Fruit fly (Drosophila melanogaster): ENCODE measurements around the gene CG6885.

CG6885 gene

DNA sequence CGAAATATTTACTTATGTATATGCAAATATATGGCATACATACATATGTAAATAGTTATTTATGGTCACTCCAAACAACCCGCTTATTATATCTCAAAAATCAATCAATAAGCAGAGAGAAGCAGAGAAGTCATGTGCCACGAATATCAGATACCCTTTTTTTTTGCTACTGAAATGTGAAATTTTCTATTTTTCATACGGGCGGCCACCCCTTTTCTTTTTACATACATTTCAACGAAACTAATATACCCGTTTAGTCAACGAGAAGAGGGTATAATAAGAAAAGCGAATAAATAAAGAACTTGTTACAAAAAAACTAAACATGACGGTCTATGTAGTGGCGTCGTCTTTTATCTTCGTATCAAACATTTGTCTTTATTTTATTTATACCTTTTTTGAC is 40.3 kb downstream of the CG6885 start (continued):
- peak; percentile 31 for TF ChIP-seq CG18619 (GFP tag; optimal IDR thresholded peaks at IDR 0.05)
- TF ChIP-seq CG4424 (GFP tag; optimal IDR thresholded peaks at IDR 0.05): peak; percentile 32
- TF ChIP-seq psq (GFP tag; optimal IDR thresholded peaks at IDR 0.05): peak; percentile 12
- no peak for TF ChIP-seq kni (GFP tag; optimal IDR thresholded peaks at IDR 0.05)
- no peak for TF ChIP-seq CG6854 (GFP tag; optimal IDR thresholded peaks at IDR 0.05)
- no peak for TF ChIP-seq pan (optimal IDR thresholded peaks at IDR 0.05)
- TF ChIP-seq pan (GFP tag; optimal IDR thresholded peaks at IDR 0.05 in 1 of 2, IDR thresholded peaks at IDR 0.05 in 1 of 2): peak in 1 of 2 experiments; percentile 91
- TF ChIP-seq E2f2 (GFP tag; IDR thresholded peaks at IDR 0.05): peak; percentile 50
- peak; percentile 16 for TF ChIP-seq CG8388 (GFP tag; optimal IDR thresholded peaks at IDR 0.05)
- no peak for TF ChIP-seq dan (GFP tag; IDR thresholded peaks at IDR 0.05)
- TF ChIP-seq CG9609 (GFP tag; optimal IDR thresholded peaks at IDR 0.05): peak; percentile 58
- peak; percentile 58 for TF ChIP-seq CG12391 (tag; optimal IDR thresholded peaks at IDR 0.05)
- TF ChIP-seq CG30403 (GFP tag; optimal IDR thresholded peaks at IDR 0.05): peak; percentile 55
- TF ChIP-seq HLHmδ (GFP tag; optimal IDR thresholded peaks at IDR 0.05): no peak
- peak; percentile 57 for TF ChIP-seq CG10209 (GFP tag; optimal IDR thresholded peaks at IDR 0.05)
- TF ChIP-seq Trl (optimal IDR thresholded peaks at IDR 0.05): no peak
- no peak for TF ChIP-seq Trl (GFP tag; optimal IDR thresholded peaks at IDR 0.05)
- peak; percentile 60 for TF ChIP-seq CoRest (tag; optimal IDR thresholded peaks at IDR 0.05)
- TF ChIP-seq grau (tag; optimal IDR thresholded peaks at IDR 0.05): peak; percentile 57
- no peak for TF ChIP-seq corto (GFP tag; optimal IDR thresholded peaks at IDR 0.05)
- TF ChIP-seq CG6175 (GFP tag; IDR thresholded peaks at IDR 0.05): no peak
- TF ChIP-seq Poxn (GFP tag; IDR thresholded peaks at IDR 0.05): no peak
- TF ChIP-seq CG17361 (GFP tag; IDR thresholded peaks at IDR 0.05): peak; percentile 47; the same call in 2 of the 3 replicates
- no peak for TF ChIP-seq CG17612 (GFP tag; IDR thresholded peaks at IDR 0.05)
- no peak for TF ChIP-seq cad (GFP tag; optimal IDR thresholded peaks at IDR 0.05)
- peak in 1 of 2 experiments; percentile 14 for TF ChIP-seq bsh (GFP tag; optimal IDR thresholded peaks at IDR 0.05)
- peak; percentile 48; the same call in 1 of the 2 replicates for TF ChIP-seq bowl (GFP tag; IDR thresholded peaks at IDR 0.05)
- TF ChIP-seq CG12299 (tag; optimal IDR thresholded peaks at IDR 0.05): no peak
- TF ChIP-seq Hey (tag; optimal IDR thresholded peaks at IDR 0.05): no peak
- TF ChIP-seq HHEX (GFP tag; optimal IDR thresholded peaks at IDR 0.05): peak; percentile 41
- no peak for TF ChIP-seq nom (GFP tag; optimal IDR thresholded peaks at IDR 0.05)
- TF ChIP-seq CG32532 (GFP tag; IDR thresholded peaks at IDR 0.05): no peak; the same call in 1 of the 2 replicates
- TF ChIP-seq Dip2 (GFP tag; IDR thresholded peaks at IDR 0.05): no peak
- TF ChIP-seq insv (GFP tag; optimal IDR thresholded peaks at IDR 0.05): no peak
- TF ChIP-seq al (GFP tag; IDR thresholded peaks at IDR 0.05): peak; percentile 41
- peak; percentile 75 for TF ChIP-seq CG14050 (GFP tag; IDR thresholded peaks at IDR 0.05)
- peak; percentile 47 for TF ChIP-seq bab2 (GFP tag; optimal IDR thresholded peaks at IDR 0.05)
- TF ChIP-seq zfh2 (GFP tag; optimal IDR thresholded peaks at IDR 0.05): peak; percentile 3
- peak; percentile 38 for TF ChIP-seq CG3281 (GFP tag; optimal IDR thresholded peaks at IDR 0.05)
- no peak for TF ChIP-seq ac (GFP tag; optimal IDR thresholded peaks at IDR 0.05)
- TF ChIP-seq ftz-f1 (GFP tag; optimal IDR thresholded peaks at IDR 0.05): peak; percentile 40
- no peak for TF ChIP-seq pros (GFP tag; optimal IDR thresholded peaks at IDR 0.05)
- no peak for TF ChIP-seq schlank (tag; optimal IDR thresholded peaks at IDR 0.05)
- no peak for TF ChIP-seq abd-A (tag; optimal IDR thresholded peaks at IDR 0.05)
- no peak for TF ChIP-seq CG17912 (GFP tag; optimal IDR thresholded peaks at IDR 0.05)
- peak; percentile 31; the same call in 1 of the 3 replicates for TF ChIP-seq CG2199 (GFP tag; IDR thresholded peaks at IDR 0.05)
- peak; percentile 63; the same call in 1 of the 2 replicates for TF ChIP-seq wdn (GFP tag; IDR thresholded peaks at IDR 0.05)
- TF ChIP-seq esg (GFP tag; conservative IDR thresholded peaks at IDR 0.05): peak; percentile 80
- peak; percentile 66 for TF ChIP-seq CG9437 (GFP tag; optimal IDR thresholded peaks at IDR 0.05)
- TF ChIP-seq CG7987 (GFP tag; optimal IDR thresholded peaks at IDR 0.05): no peak
- TF ChIP-seq lola (GFP tag; optimal IDR thresholded peaks at IDR 0.05): no peak
- no peak for TF ChIP-seq Side (GFP tag; optimal IDR thresholded peaks at IDR 0.05)

All from whole organism, embryonic.